Worm (Caenorhabditis elegans): ENCODE data around the gene act-3.

- no peak for TF ChIP-seq pha-4 (tag; optimal IDR thresholded peaks at IDR 0.05)
- no peak for TF ChIP-seq syd-9 (tag; optimal IDR thresholded peaks at IDR 0.05)
- TF ChIP-seq ama-1 (optimal IDR thresholded peaks at IDR 0.05): no peak
These were observed 1.1 kb upstream of the act-3 start for ce11 chrV:11075209-11076027.
